Worm (Caenorhabditis elegans) whole organism, young adult: ENCODE results near the gene F32D8.14.

ENCODE experiments used
- B0336.3 ChIP-seq: fragments of 200-800 bp; sonication (Bioruptor generic); IDR thresholded peaks from 2 replicates; pipeline ENCODE4 v1.3.6; 2022; ENCODE audit warnings: missing genetic modification characterization, missing compliant biosample characterization
- C17E4.6 ChIP-seq: fragments of 200-800 bp; sonication (Bioruptor generic); IDR thresholded peaks from 2 replicates; pipeline ENCODE4 v1.3.6; 2022; ENCODE audit warnings: missing genetic modification reagents, missing genetic modification characterization, missing compliant biosample characterization
- F23B12.7 ChIP-seq: sonication (generic microtip); optimal IDR thresholded peaks from 2 replicates; lab custom pipeline; 2017; ENCODE audit warnings: missing genetic modification characterization, mild to moderate bottlenecking, missing compliant biosample characterization, antibody characterized with exemption, moderate library complexity; ENCODE audit not compliant: insufficient read depth
- F33H1.4 ChIP-seq: fragments of 200-800 bp; sonication (Bioruptor generic); IDR thresholded peaks from 2 replicates; pipeline ENCODE4 v1.3.6; 2022; ENCODE audit warnings: missing genetic modification reagents, missing genetic modification characterization, missing compliant biosample characterization
- F52B5.7 ChIP-seq: sonication (generic microtip); optimal IDR thresholded peaks from 2 replicates; lab custom pipeline; 2016; ENCODE audit warnings: mild to moderate bottlenecking, missing genetic modification characterization, missing compliant biosample characterization
- F57C9.4 ChIP-seq: sonication (generic microtip); optimal IDR thresholded peaks from 2 replicates; lab custom pipeline; 2017; ENCODE audit warnings: mild to moderate bottlenecking, missing genetic modification characterization, missing compliant biosample characterization
- K11D2.4 ChIP-seq: fragments of 200-800 bp; sonication (Bioruptor generic); IDR thresholded peaks from 2 replicates; pipeline ENCODE4 v1.3.6; 2022; ENCODE audit warnings: missing genetic modification reagents, missing genetic modification characterization, missing compliant biosample characterization
- T07F8.4 ChIP-seq: sonication (generic microtip); optimal IDR thresholded peaks from 2 replicates; lab custom pipeline; 2016; ENCODE audit warnings: mild to moderate bottlenecking, missing genetic modification characterization, moderate library complexity, missing compliant biosample characterization
- Y53F4B.3 ChIP-seq: fragments of 200-800 bp; sonication (Bioruptor generic); IDR thresholded peaks from 2 replicates; pipeline ENCODE4 v1.3.6; 2022; ENCODE audit warnings: missing genetic modification reagents, missing genetic modification characterization, missing compliant biosample characterization
- Y56A3A.18 ChIP-seq: fragments of 200-800 bp; sonication (Bioruptor generic); IDR thresholded peaks from 2 replicates; pipeline ENCODE4 v1.3.6; 2022; ENCODE audit warnings: missing genetic modification reagents, missing genetic modification characterization, missing compliant biosample characterization
- Y67H2A.10 ChIP-seq: fragments of 200-800 bp; sonication (Bioruptor generic); conservative IDR thresholded peaks from 2 replicates; pipeline ENCODE4 v1.3.6; 2022; ENCODE audit warnings: missing genetic modification reagents, missing genetic modification characterization, missing compliant biosample characterization
- Y95B8A.8 ChIP-seq: fragments of 200-800 bp; sonication (Bioruptor generic); IDR thresholded peaks from 2 replicates; pipeline ENCODE4 v1.3.6; 2022; ENCODE audit warnings: missing genetic modification reagents, missing genetic modification characterization, missing compliant biosample characterization
- akir-1 ChIP-seq: fragments of 200-800 bp; sonication (Bioruptor generic); optimal IDR thresholded peaks from 2 replicates; lab custom pipeline; 2018; ENCODE audit warnings: mild to moderate bottlenecking, missing genetic modification characterization, moderate library complexity, missing compliant biosample characterization
- aptf-2 ChIP-seq: fragments of 200-800 bp; sonication (Bioruptor generic); conservative IDR thresholded peaks from 2 replicates; pipeline ENCODE4 v1.3.6; 2022; ENCODE audit warnings: missing genetic modification reagents, missing genetic modification characterization, missing compliant biosample characterization
- attf-6 ChIP-seq: fragments of 200-800 bp; sonication (Bioruptor generic); IDR thresholded peaks from 2 replicates; pipeline ENCODE4 v1.3.6; 2022; ENCODE audit warnings: missing genetic modification reagents, missing genetic modification characterization, missing compliant biosample characterization
- cebp-1 ChIP-seq, 2 experiments: fragments of 200-800 bp in 1 of 2; sonication (Bioruptor generic) in 1 of 2; sonication (generic microtip) in 1 of 2; IDR thresholded peaks in 1 of 2; optimal IDR thresholded peaks in 1 of 2; 2 replicates each; pipeline versions ENCODE4 v1.3.6 to Lab custom; 2017 to 2022; ENCODE audit warnings: missing compliant biosample characterization in 2 of 2, missing genetic modification characterization in 2 of 2, mild to moderate bottlenecking in 1 of 2, missing genetic modification reagents in 1 of 2, moderate library complexity in 1 of 2
- ceh-100 ChIP-seq: fragments of 200-800 bp; sonication (Bioruptor generic); IDR thresholded peaks from 2 replicates; pipeline ENCODE4 v1.3.6; 2022; ENCODE audit warnings: missing genetic modification reagents, missing genetic modification characterization, missing compliant biosample characterization
- ceh-40 ChIP-seq: fragments of 200-800 bp; sonication (Bioruptor generic); IDR thresholded peaks from 2 replicates; pipeline ENCODE4 v1.3.6; 2022; ENCODE audit warnings: missing genetic modification characterization, missing compliant biosample characterization
- die-1 ChIP-seq: sonication (generic microtip); optimal IDR thresholded peaks from 2 replicates; lab custom pipeline; 2016; ENCODE audit warnings: missing genotype, mild to moderate bottlenecking, missing genetic modification characterization, missing compliant biosample characterization
- ets-4 ChIP-seq: fragments of 200-800 bp; sonication (Bioruptor generic); optimal IDR thresholded peaks from 2 replicates; lab custom pipeline; 2018; ENCODE audit warnings: mild to moderate bottlenecking, missing genetic modification characterization, missing compliant biosample characterization
- fkh-3 ChIP-seq: sonication (generic microtip); optimal IDR thresholded peaks from 2 replicates; lab custom pipeline; 2016; ENCODE audit warnings: mild to moderate bottlenecking, missing genetic modification characterization, missing compliant biosample characterization
- gei-17 ChIP-seq: fragments of 200-800 bp; sonication (Bioruptor generic); optimal IDR thresholded peaks from 2 replicates; lab custom pipeline; 2018; ENCODE audit warnings: mild to moderate bottlenecking, missing genetic modification characterization, missing compliant biosample characterization
- hlh-26 ChIP-seq: fragments of 200-800 bp; sonication (Bioruptor generic); conservative IDR thresholded peaks from 2 replicates; pipeline ENCODE4 v1.3.6; 2022; ENCODE audit warnings: missing genetic modification reagents, missing genetic modification characterization, missing compliant biosample characterization
- hsf-1 ChIP-seq: fragments of 200-800 bp; sonication (Bioruptor generic); IDR thresholded peaks from 2 replicates; pipeline ENCODE4 v1.3.6; 2022; ENCODE audit warnings: missing genetic modification reagents, missing genetic modification characterization, missing compliant biosample characterization
- lag-1 ChIP-seq: fragments of 200-800 bp; sonication (Bioruptor generic); IDR thresholded peaks from 2 replicates; pipeline ENCODE4 v1.3.6; 2022; ENCODE audit warnings: missing genetic modification reagents, missing genetic modification characterization, missing compliant biosample characterization
- lin-40 ChIP-seq: sonication (generic microtip); optimal IDR thresholded peaks from 2 replicates; lab custom pipeline; 2016; ENCODE audit warnings: missing genetic modification characterization, mild to moderate bottlenecking, missing compliant biosample characterization, missing genotype, missing genetic modification reagents
- lir-1 ChIP-seq: fragments of 200-800 bp; sonication (Bioruptor generic); conservative IDR thresholded peaks from 2 replicates; pipeline ENCODE4 v1.3.6; 2022; ENCODE audit warnings: missing genetic modification reagents, missing genetic modification characterization, missing compliant biosample characterization
- lsy-27 ChIP-seq: sonication (generic microtip); optimal IDR thresholded peaks from 2 replicates; lab custom pipeline; 2017; ENCODE audit warnings: missing genetic modification characterization, mild to moderate bottlenecking, missing compliant biosample characterization, antibody characterized with exemption, missing genotype, borderline replicate concordance; ENCODE audit not compliant: insufficient read depth
- madf-10 ChIP-seq: sonication (generic microtip); optimal IDR thresholded peaks from 2 replicates; lab custom pipeline; 2016; ENCODE audit warnings: mild to moderate bottlenecking, missing genetic modification characterization, missing compliant biosample characterization
- madf-8 ChIP-seq: fragments of 200-800 bp; sonication (Bioruptor generic); conservative IDR thresholded peaks from 2 replicates; pipeline ENCODE4 v1.3.6; 2022; ENCODE audit warnings: missing genetic modification reagents, missing genetic modification characterization, missing compliant biosample characterization
- nhr-27 ChIP-seq: fragments of 200-800 bp; sonication (Bioruptor generic); optimal IDR thresholded peaks from 2 replicates; lab custom pipeline; 2018; ENCODE audit warnings: mild to moderate bottlenecking, missing genetic modification characterization, moderate library complexity, missing compliant biosample characterization
- nhr-90 ChIP-seq: sonication (generic microtip); optimal IDR thresholded peaks from 2 replicates; lab custom pipeline; 2016; ENCODE audit warnings: missing genotype, mild to moderate bottlenecking, missing genetic modification characterization, missing compliant biosample characterization
- rec-8 ChIP-seq, 2 experiments: sonication (generic microtip); optimal IDR thresholded peaks; 2 replicates each; lab custom pipeline; 2016; ENCODE audit warnings: mild to moderate bottlenecking in 2 of 2, missing genetic modification characterization in 2 of 2, missing genetic modification reagents in 2 of 2, missing genotype in 2 of 2, missing biosample characterization in 1 of 2, missing compliant biosample characterization in 1 of 2, moderate library complexity in 1 of 2
- rpc-1 ChIP-seq, 2 experiments: fragments of 150-350 bp in 1 of 2; sonication (generic microtip) in 1 of 2; optimal IDR thresholded peaks; 2 replicates each; lab custom pipeline; 2014 to 2018; ENCODE audit warnings: missing biosample characterization in 1 of 2, missing genetic modification characterization in 1 of 2, missing genetic modification reagents in 1 of 2, missing genotype in 1 of 2
- snpc-3.4 ChIP-seq: sonication (generic microtip); optimal IDR thresholded peaks from 2 replicates; lab custom pipeline; 2017; ENCODE audit warnings: missing genetic modification characterization, mild to moderate bottlenecking, missing compliant biosample characterization, antibody characterized with exemption, moderate library complexity, missing genotype, missing genetic modification reagents
- tlf-1 ChIP-seq: fragments of 200-800 bp; sonication (Bioruptor generic); optimal IDR thresholded peaks from 2 replicates; lab custom pipeline; 2018; ENCODE audit warnings: mild to moderate bottlenecking, missing genetic modification characterization, missing compliant biosample characterization
- unc-62 ChIP-seq: fragments of 150-350 bp; optimal IDR thresholded peaks from 2 replicates; lab custom pipeline; 2014; ENCODE audit warnings: missing biosample characterization, missing genetic modification reagents, missing genetic modification characterization
- ztf-22 ChIP-seq: fragments of 200-800 bp; sonication (Bioruptor generic); optimal IDR thresholded peaks from 2 replicates; lab custom pipeline; 2018; ENCODE audit warnings: mild to moderate bottlenecking, missing genetic modification characterization, moderate library complexity, missing compliant biosample characterization
- ztf-26 ChIP-seq: sonication (generic microtip); optimal IDR thresholded peaks from 2 replicates; lab custom pipeline; 2017; ENCODE audit warnings: missing genetic modification characterization, missing compliant biosample characterization

Gene F32D8.14

DNA sequence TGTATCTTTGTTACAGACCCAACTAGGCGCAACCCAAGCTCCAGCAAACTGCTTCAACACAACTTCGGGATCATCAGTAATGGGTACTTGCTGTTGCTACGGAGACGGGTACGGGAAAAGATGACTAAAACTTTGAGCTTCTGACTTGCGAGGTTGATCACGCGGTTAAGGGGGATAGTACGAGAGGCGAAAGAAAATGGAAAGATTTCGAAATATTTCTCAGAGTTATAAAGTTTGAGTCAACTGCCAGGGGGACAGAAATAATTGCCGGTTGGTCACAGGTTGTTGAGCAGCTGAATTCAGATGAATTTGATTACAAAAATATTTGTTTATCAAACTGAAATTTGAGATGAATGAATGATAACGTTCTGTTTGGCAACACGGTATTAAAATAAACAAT is 31.1 kb upstream of the F32D8.14 start:
- TF ChIP-seq rpc-1 (optimal IDR thresholded peaks at IDR 0.05; lab: Kevin White, UChicago): no peak
- TF ChIP-seq rpc-1 (tag; optimal IDR thresholded peaks at IDR 0.05; lab: Kevin White, UChicago): no peak
- TF ChIP-seq tlf-1: no peak
- no peak for TF ChIP-seq lir-1
- TF ChIP-seq nhr-27 (tag; lab: Kevin White, UChicago): no peak
- no peak for TF ChIP-seq Y56A3A.18 (GFP tag; lab: Robert Waterston, UW)
- no peak for TF ChIP-seq Y53F4B.3 (GFP tag; lab: Robert Waterston, UW)

DNA sequence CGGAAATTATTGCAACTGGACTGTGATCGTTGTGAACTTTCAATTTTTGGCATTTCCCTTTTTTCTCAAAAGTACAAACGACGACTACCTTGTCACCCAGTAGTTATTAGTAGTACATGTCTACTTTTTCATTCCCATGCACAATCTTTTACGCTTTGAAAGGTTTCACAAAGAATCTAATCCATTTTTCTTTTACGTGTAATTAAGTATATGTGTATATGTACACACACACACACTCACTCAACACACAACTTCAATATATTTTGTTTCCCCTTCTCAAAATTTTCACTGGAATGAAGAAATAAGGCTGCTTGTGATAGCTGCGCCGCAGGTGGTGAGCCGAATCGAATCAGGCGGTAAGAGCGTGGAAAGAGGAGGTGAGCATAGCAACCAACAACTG is 30.1 kb upstream of the F32D8.14 start, which contains the start of gene F58B4.6:
F58B4.6 (plus strand) TSS at position 301 of the 400 bp plus-strand sequence.
- TF ChIP-seq ceh-100 (GFP tag; lab: Robert Waterston, UW) (no peak), rec-8 (tag; optimal IDR thresholded peaks at IDR 0.05; lab: Kevin White, UChicago) (no peak), T07F8.4 (tag; lab: Kevin White, UChicago) (no peak), fkh-3 (no peak), hsf-1 (GFP tag; lab: Robert Waterston, UW) (no peak), ztf-22 (GFP tag; lab: Kevin White, UChicago) (no peak), Y53F4B.3 (GFP tag; lab: Robert Waterston, UW) (no peak), unc-62 (no peak), ceh-40 (GFP tag; lab: Robert Waterston, UW) (no peak), Y67H2A.10 (GFP tag; lab: Robert Waterston, UW) (no peak), ets-4 (GFP tag; lab: Kevin White, UChicago) (no peak), F23B12.7 (no peak), Y95B8A.8 (GFP tag; lab: Robert Waterston, UW) (no peak), gei-17 (GFP tag; lab: Kevin White, UChicago) (no peak), F33H1.4 (GFP tag; lab: Robert Waterston, UW) (no peak), F57C9.4 (tag; lab: Kevin White, UChicago) (no peak), lin-40 (tag; lab: Kevin White, UChicago) (no peak), K11D2.4 (GFP tag; lab: Robert Waterston, UW) (no peak)

DNA sequence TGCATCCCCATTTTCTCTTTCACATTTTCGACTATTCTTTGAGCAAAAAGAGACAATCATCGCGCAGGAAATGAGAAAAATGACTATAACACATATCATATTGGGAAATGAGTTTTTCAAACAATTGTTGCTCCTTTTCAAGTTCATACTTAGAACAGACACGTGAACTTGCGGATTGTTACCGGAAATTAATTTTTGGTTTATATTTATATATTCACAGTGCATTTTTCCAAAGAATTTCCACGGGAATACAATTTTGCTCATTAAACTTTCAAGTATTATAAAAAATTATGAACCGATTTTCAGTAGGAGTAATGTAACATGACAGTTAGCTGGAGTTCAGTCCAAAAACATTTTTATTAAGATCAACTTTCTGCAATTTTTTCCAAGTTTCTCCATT is 28.6 kb upstream of the F32D8.14 start, which contains the start of gene F58B4.7:
F58B4.7 (minus strand) TSS at position 101 of the 400 bp plus-strand sequence.
- TF ChIP-seq aptf-2 (GFP tag; lab: Robert Waterston, UW) (no peak), die-1 (no peak), B0336.3 (GFP tag; lab: Robert Waterston, UW) (no peak), ztf-26 (no peak), C17E4.6 (GFP tag; lab: Robert Waterston, UW) (no peak), hlh-26 (GFP tag; lab: Robert Waterston, UW) (no peak), snpc-3.4 (tag; lab: Kevin White, UChicago) (no peak), madf-10 (tag; lab: Kevin White, UChicago) (no peak), akir-1 (GFP tag; lab: Kevin White, UChicago) (no peak), lag-1 (GFP tag; lab: Robert Waterston, UW) (no peak), madf-8 (no peak), F52B5.7 (tag; lab: Kevin White, UChicago) (no peak), cebp-1 (GFP tag; IDR thresholded peaks at IDR 0.05; lab: Robert Waterston, UW) (no peak), cebp-1 (tag; optimal IDR thresholded peaks at IDR 0.05; lab: Kevin White, UChicago) (no peak), nhr-90 (no peak), lsy-27 (no peak), attf-6 (no peak)
- TF ChIP-seq, all 124 proteins: peak for 0
